Worm (Caenorhabditis elegans) whole organism, early embryonic: Measurements from ENCODE around the gene C18D11.9.

Experiments
- B0310.2 ChIP-seq: sonication (generic microtip); optimal IDR thresholded peaks from 2 replicates; lab custom pipeline; 2016; ENCODE audit warnings: mild to moderate bottlenecking, missing genetic modification characterization, missing compliant biosample characterization
- F13C5.2 ChIP-seq: sonication (generic microtip); optimal IDR thresholded peaks from 2 replicates; lab custom pipeline; 2017; ENCODE audit warnings: mild to moderate bottlenecking, missing genetic modification characterization, inconsistent platforms, missing compliant biosample characterization
- aly-1 ChIP-seq: sonication (generic microtip); optimal IDR thresholded peaks from 2 replicates; lab custom pipeline; 2016; ENCODE audit warnings: missing genetic modification characterization, missing compliant biosample characterization
- ama-1 ChIP-seq: fragments of 150-350 bp; optimal IDR thresholded peaks from 2 replicates; lab custom pipeline; 2014
- ceh-13 ChIP-seq: fragments of 200-800 bp; sonication (Bioruptor generic); optimal IDR thresholded peaks from 2 replicates; lab custom pipeline; 2018; ENCODE audit warnings: mild to moderate bottlenecking, missing genetic modification characterization, missing compliant biosample characterization
- ceh-36 ChIP-seq: sonication (generic microtip); optimal IDR thresholded peaks from 2 replicates; lab custom pipeline; 2016; ENCODE audit warnings: missing genetic modification characterization, inconsistent platforms, missing compliant biosample characterization
- ets-7 ChIP-seq: sonication (generic microtip); optimal IDR thresholded peaks from 2 replicates; lab custom pipeline; 2016; ENCODE audit warnings: missing genotype, missing genetic modification characterization, missing compliant biosample characterization
- flt-1 ChIP-seq: fragments of 200-800 bp; sonication (Bioruptor generic); IDR thresholded peaks from 2 replicates; pipeline ENCODE4 v1.3.6; 2022; ENCODE audit warnings: missing genetic modification characterization, missing compliant biosample characterization
- hmbx-1 ChIP-seq: sonication (generic microtip); optimal IDR thresholded peaks from 2 replicates; lab custom pipeline; 2016; ENCODE audit warnings: mild to moderate bottlenecking, missing genetic modification characterization, missing compliant biosample characterization
- hmg-4 ChIP-seq: fragments of 200-800 bp; sonication (Bioruptor generic); optimal IDR thresholded peaks from 2 replicates; lab custom pipeline; 2018; ENCODE audit warnings: mild to moderate bottlenecking, missing genetic modification characterization, missing compliant biosample characterization
- hnd-1 ChIP-seq: sonication (generic microtip); optimal IDR thresholded peaks from 2 replicates; lab custom pipeline; 2016; ENCODE audit warnings: missing genetic modification characterization, missing compliant biosample characterization
- pes-1 ChIP-seq: fragments of 200-800 bp; sonication (Bioruptor generic); IDR thresholded peaks from 2 replicates; pipeline ENCODE4 v1.3.6; 2022; ENCODE audit warnings: missing genetic modification reagents, missing genetic modification characterization, missing compliant biosample characterization
- scrt-1 ChIP-seq: fragments of 200-800 bp; sonication (Bioruptor generic); IDR thresholded peaks from 2 replicates; pipeline ENCODE4 v1.3.6; 2022; ENCODE audit warnings: missing genetic modification characterization, missing compliant biosample characterization
- sea-1 ChIP-seq: fragments of 200-800 bp; sonication (Bioruptor generic); conservative IDR thresholded peaks from 2 replicates; pipeline ENCODE4 v1.3.6; 2022; ENCODE audit warnings: missing genetic modification characterization, missing compliant biosample characterization
- tbx-11 ChIP-seq: fragments of 200-800 bp; sonication (Bioruptor generic); IDR thresholded peaks from 2 replicates; pipeline ENCODE4 v1.3.6; 2022; ENCODE audit warnings: missing genetic modification characterization, missing compliant biosample characterization
- tbx-37 ChIP-seq: fragments of 200-800 bp; sonication (Bioruptor generic); conservative IDR thresholded peaks from 2 replicates; pipeline ENCODE4 v1.3.6; 2022; ENCODE audit warnings: missing genetic modification reagents, missing genetic modification characterization, missing compliant biosample characterization
- tra-4 ChIP-seq: sonication (generic microtip); optimal IDR thresholded peaks from 2 replicates; lab custom pipeline; 2017; ENCODE audit warnings: missing genetic modification characterization, missing compliant biosample characterization

The C18D11.9 gene

DNA sequence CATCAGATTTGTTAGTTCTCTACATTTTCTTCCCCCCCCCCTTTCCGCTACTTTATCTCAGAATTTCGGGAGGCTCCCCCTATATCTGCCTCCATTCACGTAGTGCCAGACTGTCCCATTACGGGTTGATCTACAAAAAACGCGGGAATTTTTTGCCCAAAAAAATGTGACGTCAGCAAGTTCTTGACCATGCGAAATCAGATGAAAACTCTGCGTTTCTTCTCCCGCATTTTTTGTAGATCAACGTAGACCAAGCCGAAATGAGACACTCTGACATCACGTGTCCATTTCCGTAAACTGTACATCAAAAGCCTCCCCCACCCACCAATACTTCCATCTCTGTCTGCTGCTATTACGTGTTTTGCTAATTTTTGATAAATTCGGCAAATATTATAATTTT lies 15.7 kb downstream of the C18D11.9 start:
- TF ChIP-seq ama-1 (lab: Kevin White, UChicago) (no peak), hmg-4 (GFP tag; lab: Kevin White, UChicago) (no peak), hnd-1 (tag; lab: Kevin White, UChicago) (no peak), ets-7 (tag; lab: Kevin White, UChicago) (no peak), ceh-36 (tag; lab: Kevin White, UChicago) (no peak), tbx-37 (GFP tag; lab: Robert Waterston, UW) (no peak), flt-1 (no peak), F13C5.2 (tag; lab: Kevin White, UChicago) (no peak), aly-1 (tag; lab: Kevin White, UChicago) (no peak), tbx-11 (GFP tag; lab: Robert Waterston, UW) (no peak), pes-1 (no peak), B0310.2 (tag; lab: Kevin White, UChicago) (no peak), tra-4 (tag; lab: Kevin White, UChicago) (no peak)

DNA sequence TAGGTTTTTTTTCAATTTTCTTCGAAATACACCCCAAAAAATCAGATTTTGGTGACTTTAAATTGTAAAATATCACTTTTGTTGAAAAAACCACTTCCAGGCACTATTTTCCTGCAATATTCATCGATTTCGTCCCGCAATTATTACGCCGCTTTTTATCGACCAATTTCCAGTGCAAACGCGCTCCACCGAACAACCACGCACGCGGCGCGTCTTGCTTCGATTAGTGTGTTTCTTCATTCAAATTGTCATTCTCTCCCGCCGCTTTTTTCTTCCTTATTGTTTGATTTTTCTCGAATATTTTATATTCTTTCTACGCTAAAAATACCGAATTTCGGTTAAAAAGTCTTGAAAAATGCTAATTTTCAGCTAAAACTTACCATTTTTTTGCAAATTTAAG lies 16.7 kb downstream of the C18D11.9 start:
- 0 out of 2 replicates have a peak, but pooled peaks have one; percentile 32 for TF ChIP-seq flt-1
- TF ChIP-seq sea-1 (GFP tag; lab: Robert Waterston, UW) = 0 out of 2 replicates have a peak, but pooled peaks have one; percentile 45
- peak; percentile 8 for TF ChIP-seq hmg-4 (GFP tag; lab: Kevin White, UChicago)
- TF ChIP-seq tbx-11 (GFP tag; lab: Robert Waterston, UW) = 0 out of 2 replicates have a peak, but pooled peaks have one; percentile 10
- peak; percentile 26; the same call in 1 of the 2 replicates for TF ChIP-seq pes-1
- TF ChIP-seq aly-1 (tag; lab: Kevin White, UChicago) = no peak
- TF ChIP-seq F13C5.2 (tag; lab: Kevin White, UChicago) = peak; percentile 10
- TF ChIP-seq tbx-37 (GFP tag; lab: Robert Waterston, UW) = no peak

DNA sequence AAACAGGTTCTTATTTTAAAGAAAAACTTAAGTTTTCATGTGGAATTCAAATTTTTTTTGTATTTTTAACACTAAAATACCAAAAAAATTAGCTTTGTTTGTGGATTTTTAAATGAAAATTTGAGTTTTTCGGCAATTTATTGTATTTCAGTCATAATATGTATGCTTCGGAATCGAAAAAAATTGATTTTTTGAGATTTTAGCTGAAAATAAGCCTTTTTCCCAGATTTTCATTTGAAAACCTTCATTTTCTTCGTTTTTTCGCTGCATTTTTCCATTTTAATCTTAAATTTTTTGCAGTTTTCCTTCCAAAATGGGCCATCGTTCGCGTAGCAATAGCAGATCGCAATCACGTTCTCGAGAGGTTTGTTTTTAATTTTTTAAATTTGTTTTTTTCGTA lies 17.2 kb downstream of the C18D11.9 start, which contains the start of gene rsp-8:
rsp-8 (plus strand) TSS at position 301 of the 400 bp plus-strand sequence.
- no peak for TF ChIP-seq scrt-1 (GFP tag; lab: Robert Waterston, UW)
- no peak for TF ChIP-seq F13C5.2 (tag; lab: Kevin White, UChicago)
- TF ChIP-seq ets-7 (tag; lab: Kevin White, UChicago) = no peak
- no peak for TF ChIP-seq hmg-4 (GFP tag; lab: Kevin White, UChicago)
- TF ChIP-seq hmbx-1 (tag; lab: Kevin White, UChicago) = no peak
- TF ChIP-seq aly-1 (tag; lab: Kevin White, UChicago) = no peak
- TF ChIP-seq sea-1 (GFP tag; lab: Robert Waterston, UW) = no peak
- no peak for TF ChIP-seq ama-1 (lab: Kevin White, UChicago)

DNA sequence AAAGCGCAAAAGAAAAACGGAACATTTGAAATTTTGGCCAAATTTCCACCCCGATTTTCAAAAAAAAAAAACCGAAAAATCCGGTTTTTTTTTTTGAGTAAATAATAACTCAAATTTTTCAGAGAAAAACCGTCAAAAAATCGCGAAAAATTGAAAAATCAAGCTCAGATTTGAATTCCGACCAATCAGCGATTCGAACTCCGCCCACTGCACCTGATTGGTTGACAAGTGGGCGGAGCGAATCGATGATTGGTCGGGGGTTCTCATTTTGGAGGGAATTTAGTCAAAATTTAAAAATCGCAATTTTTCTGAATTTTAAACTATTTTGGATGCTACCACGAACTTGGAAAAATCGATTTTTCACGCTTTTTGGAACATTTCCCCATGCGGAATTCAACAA lies 20.1 kb downstream of the C18D11.9 start:
- TF ChIP-seq ceh-36 (tag; lab: Kevin White, UChicago) (no peak), ama-1 (lab: Kevin White, UChicago) (no peak), ets-7 (tag; lab: Kevin White, UChicago) (no peak), flt-1 (no peak), B0310.2 (tag; lab: Kevin White, UChicago) (no peak), tbx-37 (GFP tag; lab: Robert Waterston, UW) (no peak), hmbx-1 (tag; lab: Kevin White, UChicago) (no peak)

DNA sequence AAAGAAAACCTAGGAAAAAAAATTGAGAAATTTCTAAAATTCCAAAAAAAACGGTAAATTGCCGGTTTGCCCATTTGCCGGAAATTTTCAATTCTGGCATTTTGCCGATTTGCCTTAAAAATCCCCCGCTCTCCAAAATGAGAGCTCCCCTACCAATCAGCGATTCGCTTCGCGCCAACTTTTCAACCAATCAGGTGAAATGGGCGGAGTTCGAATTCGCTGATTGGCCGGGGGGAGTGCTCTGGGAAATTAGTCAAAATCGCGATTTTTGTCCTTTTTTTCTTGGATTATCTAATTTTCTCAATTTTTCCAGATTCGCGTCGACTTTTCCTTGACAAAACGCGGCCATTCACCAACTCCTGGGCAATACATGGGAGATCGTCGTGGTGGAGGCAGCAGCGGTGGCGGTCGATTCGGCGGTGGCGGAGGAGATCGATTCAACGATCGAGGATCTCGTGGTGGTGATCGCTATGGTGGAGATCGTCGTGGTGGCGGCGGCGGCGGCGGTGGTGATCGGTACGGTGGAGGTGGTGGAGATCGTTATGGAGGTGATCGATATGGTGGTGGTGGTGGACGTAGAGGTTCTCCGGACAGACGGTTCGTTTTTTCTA lies 20.8 kb downstream of the C18D11.9 start:
- TF ChIP-seq tra-4 (tag; lab: Kevin White, UChicago) (no peak), hmbx-1 (tag; lab: Kevin White, UChicago) (no peak), tbx-11 (GFP tag; lab: Robert Waterston, UW) (no peak), F13C5.2 (tag; lab: Kevin White, UChicago) (no peak), B0310.2 (tag; lab: Kevin White, UChicago) (no peak), ama-1 (lab: Kevin White, UChicago) (no peak), tbx-37 (GFP tag; lab: Robert Waterston, UW) (no peak), ceh-13 (no peak), aly-1 (tag; lab: Kevin White, UChicago) (no peak)

DNA sequence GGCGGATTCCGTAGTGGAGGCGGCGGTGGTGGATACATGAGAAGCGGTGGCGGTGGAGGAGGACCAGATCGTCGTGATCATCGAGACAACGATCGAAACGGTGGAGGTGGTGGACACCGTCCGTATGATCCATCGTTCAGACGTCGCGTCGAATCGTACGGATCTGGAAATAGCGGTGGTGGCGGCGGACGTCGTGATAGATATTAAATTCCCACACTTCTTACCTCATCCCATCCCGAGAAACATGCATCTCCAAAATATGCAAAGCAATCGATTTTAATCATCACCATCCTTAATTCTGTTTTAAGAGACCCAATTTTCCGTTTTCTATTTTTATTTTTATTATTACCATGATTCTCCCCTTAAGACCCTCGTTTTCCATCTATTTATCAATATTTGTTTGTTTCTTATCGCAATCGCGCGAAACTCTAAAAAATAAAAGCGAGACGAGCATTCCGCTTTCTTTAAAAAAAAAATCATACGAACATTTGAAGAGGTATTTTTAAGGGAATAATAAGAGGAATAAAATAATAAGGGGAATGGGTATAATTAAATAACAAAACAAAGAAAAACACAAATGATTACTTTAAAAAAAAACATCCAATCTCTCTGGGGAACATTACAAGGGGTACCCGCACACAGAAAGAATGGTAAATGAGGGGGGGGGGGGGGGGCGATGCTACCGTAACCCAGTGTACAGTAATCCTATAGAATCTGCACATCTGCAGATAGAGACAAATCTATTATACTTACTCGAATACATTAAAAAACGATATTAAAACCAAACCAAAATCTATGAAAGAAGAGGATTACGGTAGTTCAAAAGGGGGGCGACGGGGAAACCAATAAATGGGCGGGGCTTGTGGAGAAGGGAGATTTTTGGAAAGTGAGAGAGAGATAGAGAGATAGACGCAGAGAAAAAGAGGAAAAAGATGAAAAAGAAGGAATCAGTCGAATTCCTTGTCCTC lies 21.9 kb downstream of the C18D11.9 start:
- TF ChIP-seq B0310.2 (tag; lab: Kevin White, UChicago) (no peak), tra-4 (tag; lab: Kevin White, UChicago) (no peak), ets-7 (tag; lab: Kevin White, UChicago) (no peak), ama-1 (lab: Kevin White, UChicago) (no peak), flt-1 (no peak), ceh-13 (no peak), tbx-37 (GFP tag; lab: Robert Waterston, UW) (0 out of 2 replicates have a peak, but pooled peaks have one; percentile 29), ceh-36 (tag; lab: Kevin White, UChicago) (peak; percentile 58), sea-1 (GFP tag; lab: Robert Waterston, UW) (no peak), hnd-1 (tag; lab: Kevin White, UChicago) (no peak), scrt-1 (GFP tag; lab: Robert Waterston, UW) (no peak), F13C5.2 (tag; lab: Kevin White, UChicago) (no peak), hmg-4 (GFP tag; lab: Kevin White, UChicago) (no peak), aly-1 (tag; lab: Kevin White, UChicago) (no peak)
